Fruit fly (Drosophila melanogaster): Measurements from ENCODE around the gene CG15771.

Gene CG15771

DNA sequence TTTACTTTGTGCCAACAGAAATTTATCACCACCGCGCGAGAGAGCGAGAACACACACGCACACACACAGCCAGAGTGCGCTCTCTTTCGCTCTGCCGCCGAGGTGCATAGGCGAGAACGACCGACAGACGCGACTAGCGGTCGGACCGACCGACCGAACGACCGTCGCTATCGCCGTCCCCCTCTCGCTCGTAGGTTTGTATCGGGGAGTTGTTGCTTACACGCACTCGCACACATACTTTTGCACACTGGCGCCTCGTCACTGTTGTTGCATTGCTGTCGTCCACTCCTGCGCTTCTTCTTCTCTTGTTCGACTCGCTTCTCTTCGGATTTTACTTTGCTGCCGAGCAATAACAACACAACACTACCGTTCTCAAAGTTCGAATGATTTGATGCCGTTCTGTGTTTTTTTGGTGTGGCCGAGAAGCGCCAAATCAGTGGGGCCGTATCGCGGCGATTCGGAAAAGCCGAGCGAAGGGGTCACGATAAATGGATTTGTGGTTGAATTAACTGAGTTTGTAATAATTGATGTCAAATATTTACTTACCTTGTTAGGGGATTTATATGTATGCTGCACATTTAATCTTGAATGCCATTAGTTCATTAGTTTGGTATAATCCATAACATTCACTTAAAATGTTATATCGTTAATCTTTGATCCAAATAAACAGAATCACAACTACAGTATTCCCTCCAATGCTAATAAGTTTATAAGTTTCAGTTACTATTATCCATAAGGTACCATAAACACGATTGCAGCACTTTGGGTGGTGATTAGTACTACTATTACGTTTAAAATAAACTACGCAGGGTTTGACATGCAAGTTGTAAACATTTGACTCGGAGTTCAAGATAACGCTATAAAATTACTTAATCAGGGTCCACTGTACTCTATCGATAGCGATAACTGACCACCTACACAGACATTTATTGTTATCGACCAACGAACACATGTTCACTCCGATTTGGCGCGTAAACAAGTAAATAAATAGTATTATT is 8.2 kb upstream of the CG15771 start, which contains the start of the genes IntS6 and Rtel1 (continued):
- TF ChIP-seq zfh2 (GFP tag; optimal IDR thresholded peaks at IDR 0.05) (peak; percentile 95), vfl (GFP tag; optimal IDR thresholded peaks at IDR 0.05) (peak; percentile 80), CG31224 (GFP tag; IDR thresholded peaks at IDR 0.05) (peak; percentile 87), Drgx (GFP tag; IDR thresholded peaks at IDR 0.05) (peak; percentile 88), croc (GFP tag; conservative IDR thresholded peaks at IDR 0.05) (peak; percentile 79), CG14050 (GFP tag; IDR thresholded peaks at IDR 0.05) (peak; percentile 81), CG18476 (GFP tag; optimal IDR thresholded peaks at IDR 0.05) (peak; percentile 87), CG12104 (GFP tag; optimal IDR thresholded peaks at IDR 0.05) (peak; percentile 77), sug (tag; optimal IDR thresholded peaks at IDR 0.05) (peak; percentile 91), kay (GFP tag; optimal IDR thresholded peaks at IDR 0.05) (peak; percentile 71), Tbp (GFP tag; optimal IDR thresholded peaks at IDR 0.05) (no peak), ro (GFP tag; IDR thresholded peaks at IDR 0.05) (0 out of 2 replicates have a peak, but pooled peaks have one; percentile 38), gce (GFP tag; IDR thresholded peaks at IDR 0.05) (peak; percentile 76; the same call in 1 of the 3 replicates), CG8359 (GFP tag; optimal IDR thresholded peaks at IDR 0.05; ENCODE audit: borderline replicate concordance) (peak; percentile 70), PHDP (tag; optimal IDR thresholded peaks at IDR 0.05) (peak; percentile 90), CG17802 (tag; optimal IDR thresholded peaks at IDR 0.05) (peak; percentile 57), Atf6 (GFP tag; IDR thresholded peaks at IDR 0.05) (peak; percentile 89), CG8290 (GFP tag; optimal IDR thresholded peaks at IDR 0.05) (peak; percentile 84), CG8290 (tag; optimal IDR thresholded peaks at IDR 0.05) (peak in 1 of 2 experiments; percentile 97), ap (GFP tag; IDR thresholded peaks at IDR 0.05) (peak; percentile 72), wdn (GFP tag; IDR thresholded peaks at IDR 0.05) (peak; percentile 84), nerfin-1 (tag; optimal IDR thresholded peaks at IDR 0.05) (peak; percentile 80), prd (optimal IDR thresholded peaks at IDR 0.05) (no peak), prd (GFP tag; IDR thresholded peaks at IDR 0.05) (peak; percentile 92), Chrac-16 (GFP tag; optimal IDR thresholded peaks at IDR 0.05) (peak; percentile 92), gcm2 (GFP tag; optimal IDR thresholded peaks at IDR 0.05) (no peak), CG18011 (GFP tag; optimal IDR thresholded peaks at IDR 0.05) (peak; percentile 73), CG4820 (GFP tag; optimal IDR thresholded peaks at IDR 0.05) (peak; percentile 90), ken (GFP tag; IDR thresholded peaks at IDR 0.05) (peak; percentile 88), grn (GFP tag; optimal IDR thresholded peaks at IDR 0.05) (peak; percentile 77), CG16815 (GFP tag; optimal IDR thresholded peaks at IDR 0.05) (peak; percentile 88), wor (GFP tag; IDR thresholded peaks at IDR 0.05) (peak; percentile 85), GATAe (GFP tag; conservative IDR thresholded peaks at IDR 0.05) (peak; percentile 53; the same call in 1 of the 2 replicates), Hey (tag; optimal IDR thresholded peaks at IDR 0.05) (peak; percentile 67), CkIIα-i1 (GFP tag; IDR thresholded peaks at IDR 0.05) (no peak; the same call in 1 of the 2 replicates), CG7928 (GFP tag; optimal IDR thresholded peaks at IDR 0.05) (peak; percentile 35), nmo (GFP tag; optimal IDR thresholded peaks at IDR 0.05) (peak; percentile 90), CG33557 (GFP tag; optimal IDR thresholded peaks at IDR 0.05) (peak; percentile 87), Eip74EF (GFP tag; optimal IDR thresholded peaks at IDR 0.05) (peak in 1 of 2 experiments; percentile 60), CG10565 (GFP tag; optimal IDR thresholded peaks at IDR 0.05) (peak; percentile 25), CG2129 (GFP tag; IDR thresholded peaks at IDR 0.05; ENCODE audit: partially characterized antibody) (no peak), CG1024 (GFP tag; IDR thresholded peaks at IDR 0.05) (peak; percentile 67), Trl (optimal IDR thresholded peaks at IDR 0.05) (peak; percentile 49 to 79), Trl (GFP tag; optimal IDR thresholded peaks at IDR 0.05) (peak; percentile 92), Gsc (GFP tag; IDR thresholded peaks at IDR 0.05) (peak; percentile 72), Dip3 (GFP tag; optimal IDR thresholded peaks at IDR 0.05) (peak; percentile 91), h (optimal IDR thresholded peaks at IDR 0.05) (no peak), mirr (GFP tag; optimal IDR thresholded peaks at IDR 0.05) (peak; percentile 97), zen (tag; optimal IDR thresholded peaks at IDR 0.05) (peak; percentile 87)

Measured in whole organism, embryonic.